Worm (Caenorhabditis elegans) whole organism, L1 larva: ENCODE results near the gene F09B9.5.

Source experiments
- C04F5.9 ChIP-seq: sonication (generic microtip); optimal IDR thresholded peaks from 2 replicates; lab custom pipeline; 2016; ENCODE audit warnings: missing genetic modification characterization, missing compliant biosample characterization
- C16A3.4 ChIP-seq: fragments of 150-350 bp; optimal IDR thresholded peaks from 2 replicates; lab custom pipeline; 2014; ENCODE audit warnings: missing biosample characterization, missing genetic modification characterization
- Y116A8C.19 ChIP-seq: sonication (generic microtip); optimal IDR thresholded peaks from 2 replicates; lab custom pipeline; 2016; ENCODE audit warnings: missing compliant biosample characterization, missing genetic modification characterization, borderline replicate concordance
- aha-1 ChIP-seq: fragments of 150-350 bp; optimal IDR thresholded peaks from 2 replicates; lab custom pipeline; 2014; ENCODE audit warnings: missing biosample characterization, missing genetic modification characterization
- alr-1 ChIP-seq: fragments of 200-800 bp; sonication (Bioruptor generic); optimal IDR thresholded peaks from 2 replicates; lab custom pipeline; 2018; ENCODE audit warnings: borderline replicate concordance, mild to moderate bottlenecking, missing genetic modification characterization, missing compliant biosample characterization
- ama-1 ChIP-seq: fragments of 150-350 bp; optimal IDR thresholded peaks from 2 replicates; lab custom pipeline; 2014
- blmp-1 ChIP-seq: fragments of 150-350 bp; optimal IDR thresholded peaks from 2 replicates; lab custom pipeline; 2014; ENCODE audit warnings: missing biosample characterization, missing genetic modification characterization
- ceh-82 ChIP-seq, 3 experiments: fragments of 150-350 bp in 1 of 3; sonication (generic microtip) in 2 of 3; optimal IDR thresholded peaks; 2 replicates each; lab custom pipeline; 2014 to 2017; ENCODE audit warnings: missing biosample characterization in 3 of 3, missing genetic modification characterization in 3 of 3
- ceh-90 ChIP-seq: sonication (generic microtip); optimal IDR thresholded peaks from 2 replicates; lab custom pipeline; 2016; ENCODE audit warnings: missing genetic modification characterization, missing compliant biosample characterization
- ces-1 ChIP-seq: fragments of 150-350 bp; optimal IDR thresholded peaks from 2 replicates; lab custom pipeline; 2014; ENCODE audit warnings: missing biosample characterization, missing genetic modification reagents, missing genetic modification characterization
- dpl-1 ChIP-seq, 3 experiments: fragments of 150-350 bp in 2 of 3; sonication (generic microtip) in 1 of 3; optimal IDR thresholded peaks; 2 replicates each; lab custom pipeline; 2014 to 2017; ENCODE audit warnings: missing biosample characterization in 3 of 3, missing genetic modification characterization in 3 of 3, missing genetic modification reagents in 3 of 3
- dsc-1 ChIP-seq: sonication (generic microtip); optimal IDR thresholded peaks from 2 replicates; lab custom pipeline; 2016; ENCODE audit warnings: mild to moderate bottlenecking, missing genetic modification characterization, missing compliant biosample characterization
- elt-3 ChIP-seq, 6 experiments: fragments of 150-350 bp in 1 of 6; sonication (generic microtip); optimal IDR thresholded peaks; 2 replicates each; lab custom pipeline; 2017 to 2018; ENCODE audit warnings: missing biosample characterization in 6 of 6, missing genetic modification characterization in 6 of 6, inconsistent platforms in 1 of 6
- fkh-8 ChIP-seq: sonication (generic microtip); optimal IDR thresholded peaks from 2 replicates; lab custom pipeline; 2016; ENCODE audit warnings: mild to moderate bottlenecking, missing genetic modification characterization, missing compliant biosample characterization
- irx-1 ChIP-seq: sonication (generic microtip); optimal IDR thresholded peaks from 2 replicates; lab custom pipeline; 2016; ENCODE audit warnings: missing genetic modification characterization, missing compliant biosample characterization
- isw-1 ChIP-seq: fragments of 200-800 bp; sonication (Bioruptor generic); IDR thresholded peaks from 2 replicates; pipeline ENCODE4 v1.3.6; 2022; ENCODE audit warnings: missing genetic modification characterization, missing compliant biosample characterization
- jun-1 ChIP-seq: fragments of 150-350 bp; optimal IDR thresholded peaks from 2 replicates; lab custom pipeline; 2014; ENCODE audit warnings: missing biosample characterization, missing genetic modification reagents, missing genetic modification characterization
- lin-14 ChIP-seq: fragments of 200-800 bp; sonication (Bioruptor generic); optimal IDR thresholded peaks from 2 replicates; lab custom pipeline; 2018; ENCODE audit warnings: mild to moderate bottlenecking, missing genetic modification characterization, moderate library complexity, missing compliant biosample characterization
- lin-39 ChIP-seq: fragments of 150-350 bp; optimal IDR thresholded peaks from 2 replicates; lab custom pipeline; 2014; ENCODE audit warnings: missing biosample characterization, missing genetic modification reagents, missing genetic modification characterization
- mef-2 ChIP-seq: fragments of 150-350 bp; optimal IDR thresholded peaks from 2 replicates; lab custom pipeline; 2014; ENCODE audit warnings: missing biosample characterization, missing genetic modification characterization
- mep-1 ChIP-seq: fragments of 150-350 bp; optimal IDR thresholded peaks from 2 replicates; lab custom pipeline; 2014; ENCODE audit warnings: missing biosample characterization, missing genetic modification characterization
- nhr-19 ChIP-seq: fragments of 200-800 bp; sonication (Bioruptor generic); conservative IDR thresholded peaks from 2 replicates; pipeline ENCODE4 v1.3.6; 2022; ENCODE audit warnings: missing genetic modification characterization, missing compliant biosample characterization
- nhr-20 ChIP-seq: sonication (generic microtip); optimal IDR thresholded peaks from 2 replicates; lab custom pipeline; 2016; ENCODE audit warnings: mild to moderate bottlenecking, missing genetic modification characterization, missing compliant biosample characterization
- nhr-237 ChIP-seq: fragments of 150-350 bp; optimal IDR thresholded peaks from 2 replicates; lab custom pipeline; 2014; ENCODE audit warnings: missing biosample characterization, missing genetic modification characterization
- nhr-71 ChIP-seq: sonication (generic microtip); optimal IDR thresholded peaks from 2 replicates; lab custom pipeline; 2016; ENCODE audit warnings: mild to moderate bottlenecking, missing genetic modification characterization, moderate library complexity, missing compliant biosample characterization
- nhr-85 ChIP-seq: sonication (generic microtip); peaks from one replicate; lab custom pipeline; 2016; ENCODE audit warnings: missing genetic modification characterization, inconsistent platforms, missing compliant biosample characterization
- nhr-90 ChIP-seq: sonication (generic microtip); optimal IDR thresholded peaks from 2 replicates; lab custom pipeline; 2016; ENCODE audit warnings: mild to moderate bottlenecking, missing genetic modification characterization, missing compliant biosample characterization; ENCODE audit not compliant: poor library complexity
- pax-3 ChIP-seq: fragments of 200-800 bp; sonication (Bioruptor generic); optimal IDR thresholded peaks from 2 replicates; lab custom pipeline; 2018; ENCODE audit warnings: mild to moderate bottlenecking, missing genetic modification characterization, moderate library complexity, missing compliant biosample characterization
- snu-23 ChIP-seq: sonication (generic microtip); optimal IDR thresholded peaks from 2 replicates; lab custom pipeline; 2016; ENCODE audit warnings: missing genetic modification characterization, missing compliant biosample characterization
- sptf-1 ChIP-seq: fragments of 150-350 bp; optimal IDR thresholded peaks from 2 replicates; lab custom pipeline; 2014; ENCODE audit warnings: missing biosample characterization, missing genetic modification characterization
- tbx-2 ChIP-seq: sonication (generic microtip); optimal IDR thresholded peaks from 2 replicates; lab custom pipeline; 2016; ENCODE audit warnings: missing genetic modification characterization, missing compliant biosample characterization
- tlp-1 ChIP-seq: fragments of 150-350 bp; optimal IDR thresholded peaks from 2 replicates; lab custom pipeline; 2014; ENCODE audit warnings: missing biosample characterization, missing genetic modification characterization
- unc-130 ChIP-seq: fragments of 150-350 bp; optimal IDR thresholded peaks from 2 replicates; lab custom pipeline; 2017; ENCODE audit warnings: missing biosample characterization, missing genetic modification characterization, inconsistent platforms
- unc-62 ChIP-seq: fragments of 150-350 bp; optimal IDR thresholded peaks from 2 replicates; lab custom pipeline; 2014; ENCODE audit warnings: missing biosample characterization, missing genetic modification reagents, missing genetic modification characterization
- unc-86 ChIP-seq: sonication (generic microtip); optimal IDR thresholded peaks from 2 replicates; lab custom pipeline; 2016; ENCODE audit warnings: missing genetic modification characterization, missing compliant biosample characterization
- vab-15 ChIP-seq: sonication (generic microtip); optimal IDR thresholded peaks from 2 replicates; lab custom pipeline; 2017; ENCODE audit warnings: missing genotype, mild to moderate bottlenecking, missing genetic modification characterization, missing compliant biosample characterization
- zag-1 ChIP-seq: fragments of 150-350 bp; optimal IDR thresholded peaks from 2 replicates; lab custom pipeline; 2014; ENCODE audit warnings: missing biosample characterization, missing genetic modification characterization
- zip-4 ChIP-seq: fragments of 200-800 bp; sonication (Bioruptor generic); optimal IDR thresholded peaks from 2 replicates; lab custom pipeline; 2018; ENCODE audit warnings: mild to moderate bottlenecking, missing genetic modification characterization, moderate library complexity, missing compliant biosample characterization
- ztf-11 ChIP-seq, 2 experiments: sonication (generic microtip); optimal IDR thresholded peaks; 2 replicates each; lab custom pipeline; 2016 to 2017; ENCODE audit warnings: missing genetic modification characterization in 2 of 2, missing biosample characterization in 1 of 2, missing compliant biosample characterization in 1 of 2

The F09B9.5 gene

DNA sequence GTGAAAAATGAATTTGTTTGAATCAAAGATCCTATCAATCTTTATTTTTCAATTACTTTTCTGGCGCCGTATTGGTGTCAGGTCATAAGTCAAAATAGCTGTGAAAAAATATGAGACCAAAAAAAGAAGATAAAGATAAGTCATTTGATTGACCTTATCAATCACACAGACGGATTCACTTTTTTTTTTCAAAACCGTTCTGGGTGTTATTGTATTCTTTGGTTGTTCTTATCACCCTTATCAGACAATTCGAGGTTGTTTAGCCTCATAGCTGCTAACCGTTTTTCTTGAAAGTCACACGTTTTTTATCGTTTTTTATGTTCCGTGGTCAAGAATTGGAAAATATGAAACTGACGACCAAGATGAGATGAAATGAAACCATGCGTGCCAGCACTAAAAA is 13.9 kb downstream of the F09B9.5 start (continued):
- TF ChIP-seq elt-3 (tag; optimal IDR thresholded peaks at IDR 0.05; lab: Kevin White, UChicago) (peak in 2 of 6 experiments; percentile 70 to 98), alr-1 (tag; lab: Kevin White, UChicago) (no peak), C04F5.9 (tag; lab: Kevin White, UChicago) (no peak)

DNA sequence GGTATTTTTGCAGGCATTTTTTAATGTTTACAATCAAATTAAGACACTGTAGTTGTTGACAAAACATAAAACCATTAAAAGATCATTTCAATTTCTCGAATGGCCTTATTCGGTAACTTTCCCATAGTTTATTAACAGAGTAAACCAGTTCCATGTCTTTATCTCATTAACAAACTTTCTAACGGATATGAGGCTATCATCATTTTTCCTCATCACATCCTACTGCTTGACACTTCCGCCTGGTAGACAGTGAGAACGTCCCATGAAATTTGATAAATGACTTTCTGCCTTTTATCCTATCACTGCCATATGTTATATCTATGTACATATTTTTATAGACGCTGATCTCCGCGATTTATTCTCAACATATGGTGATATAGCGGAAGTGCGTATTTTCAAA is 16.0 kb downstream of the F09B9.5 start:
- no peak for TF ChIP-seq ztf-11 (tag; optimal IDR thresholded peaks at IDR 0.05; lab: Kevin White, UChicago)
- TF ChIP-seq nhr-19, result no peak
- no peak for TF ChIP-seq irx-1 (tag; lab: Kevin White, UChicago)
- peak; percentile 84 for TF ChIP-seq blmp-1 (tag; lab: Kevin White, UChicago)
- no peak for TF ChIP-seq ceh-90 (tag; lab: Kevin White, UChicago)
- TF ChIP-seq mef-2, result no peak
- TF ChIP-seq tbx-2 (tag; lab: Kevin White, UChicago), result no peak
- TF ChIP-seq tlp-1, result no peak
- TF ChIP-seq dsc-1 (tag; lab: Kevin White, UChicago), result no peak
- TF ChIP-seq C16A3.4 (tag; lab: Kevin White, UChicago), result no peak
- no peak for TF ChIP-seq fkh-8
- no peak for TF ChIP-seq zag-1
- no peak for TF ChIP-seq unc-130 (tag; lab: Kevin White, UChicago)
- no peak for TF ChIP-seq unc-62 (GFP tag; lab: Kevin White, UChicago)
- TF ChIP-seq snu-23 (GFP tag; lab: Kevin White, UChicago), result no peak
- TF ChIP-seq ama-1, result no peak
- no peak for TF ChIP-seq ces-1 (GFP tag; lab: Kevin White, UChicago)
- TF ChIP-seq lin-14 (GFP tag; lab: Kevin White, UChicago), result peak; percentile 64
- no peak for TF ChIP-seq lin-39 (tag; lab: Kevin White, UChicago)
- no peak for TF ChIP-seq sptf-1
- no peak for TF ChIP-seq aha-1 (tag; lab: Kevin White, UChicago)
- TF ChIP-seq elt-3 (tag; optimal IDR thresholded peaks at IDR 0.05; lab: Kevin White, UChicago), result peak in 3 of 6 experiments; percentile 3 to 74 (median 29)
- no peak for TF ChIP-seq nhr-20 (tag; lab: Kevin White, UChicago)
- TF ChIP-seq C04F5.9 (tag; lab: Kevin White, UChicago), result no peak
- peak; percentile 89 for TF ChIP-seq nhr-85 (tag; lab: Kevin White, UChicago)
- TF ChIP-seq nhr-90 (tag; lab: Kevin White, UChicago), result no peak
- no peak for TF ChIP-seq jun-1
- TF ChIP-seq pax-3 (tag; lab: Kevin White, UChicago), result no peak
- TF ChIP-seq, all 84 proteins: peak for 4

DNA sequence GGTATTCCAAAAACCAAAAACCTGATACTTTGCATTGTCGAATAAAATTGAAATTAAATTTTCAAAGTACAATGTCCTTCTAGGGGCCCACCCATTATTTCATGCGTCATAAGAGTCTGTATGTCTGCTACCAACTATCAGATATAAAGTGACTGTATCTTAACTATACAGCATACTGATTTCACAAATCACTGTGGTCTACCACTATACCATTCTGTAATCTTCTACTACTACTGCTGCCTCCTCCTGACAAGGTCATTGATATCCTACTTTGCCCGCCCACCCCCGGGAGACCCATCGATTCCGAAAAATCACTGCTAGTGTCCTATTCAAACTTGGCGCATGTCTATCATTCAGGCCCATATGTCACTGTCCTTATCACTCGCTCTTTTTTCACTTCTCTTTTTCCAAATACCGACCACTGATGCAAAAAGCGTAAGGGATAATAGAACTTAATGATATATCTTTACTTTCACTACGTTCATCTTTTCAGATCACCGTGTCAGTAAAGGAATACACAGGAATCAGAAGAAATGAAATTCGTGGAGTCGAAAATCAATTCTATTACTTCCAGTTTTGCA is 17.5 kb downstream of the F09B9.5 start, which contains the start of gene C07A4.2:
Gene C07A4.2 (plus strand): TSS at position 195 of the 581 bp plus-strand sequence.
- TF ChIP-seq nhr-85 (tag; lab: Kevin White, UChicago), result peak; percentile 85
- peak in 4 of 6 experiments; percentile 5 to 85 (median 45) for TF ChIP-seq elt-3 (tag; optimal IDR thresholded peaks at IDR 0.05; lab: Kevin White, UChicago)
- TF ChIP-seq nhr-20 (tag; lab: Kevin White, UChicago), result peak; percentile 46
- peak; percentile 57 for TF ChIP-seq lin-14 (GFP tag; lab: Kevin White, UChicago)
- no peak for TF ChIP-seq zip-4 (GFP tag; lab: Kevin White, UChicago)
- TF ChIP-seq nhr-71 (tag; lab: Kevin White, UChicago), result no peak
- peak; percentile 94 for TF ChIP-seq blmp-1 (tag; lab: Kevin White, UChicago)
- TF ChIP-seq, all 84 proteins: peak for 5

DNA sequence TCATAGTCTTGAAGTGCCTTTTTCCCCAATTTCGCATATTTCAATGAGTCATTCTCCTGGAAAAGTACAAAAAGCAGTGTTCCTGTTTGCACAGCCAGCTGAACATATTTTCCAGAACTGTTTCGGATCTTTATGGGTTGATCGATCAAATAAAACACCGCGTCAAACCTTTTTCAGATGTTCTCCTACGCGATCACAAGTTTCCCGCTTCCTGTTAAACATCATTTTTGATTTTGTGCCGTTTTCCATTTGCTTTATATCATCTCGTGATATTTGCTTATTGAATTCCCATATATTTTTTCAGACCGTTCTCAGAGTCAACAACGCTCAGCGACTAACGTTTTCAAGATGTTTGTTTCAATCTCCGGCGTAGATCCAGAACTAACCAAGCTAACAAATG is 20.1 kb downstream of the F09B9.5 start, which contains the start of gene C07A4.3:
Gene C07A4.3 (plus strand): TSS at position 301 of the 400 bp plus-strand sequence.
- no peak for TF ChIP-seq mep-1 (tag; lab: Kevin White, UChicago)
- no peak for TF ChIP-seq fkh-8
- TF ChIP-seq Y116A8C.19 (tag; lab: Kevin White, UChicago), result no peak
- no peak for TF ChIP-seq nhr-237 (tag; lab: Kevin White, UChicago)
- TF ChIP-seq tlp-1, result no peak
- TF ChIP-seq vab-15 (tag; lab: Kevin White, UChicago), result no peak
- no peak for TF ChIP-seq ceh-82 (tag; optimal IDR thresholded peaks at IDR 0.05; lab: Kevin White, UChicago)
- TF ChIP-seq isw-1 (GFP tag; lab: Robert Waterston, UW), result no peak
- TF ChIP-seq ces-1 (GFP tag; lab: Kevin White, UChicago), result no peak
- TF ChIP-seq dpl-1 (GFP tag; optimal IDR thresholded peaks at IDR 0.05; lab: Kevin White, UChicago), result no peak
- TF ChIP-seq unc-86 (tag; lab: Kevin White, UChicago), result no peak
- TF ChIP-seq nhr-85 (tag; lab: Kevin White, UChicago), result no peak
